Fruit fly (Drosophila melanogaster) whole organism, embryonic: ENCODE results near the gene mora.

ENCODE experiments used
- ATbp ChIP-seq: fragments of 200-800 bp; sonication (Bioruptor generic); optimal IDR thresholded peaks from 2 replicates; lab custom pipeline; 2017; ENCODE audit warnings: missing biosample characterization, mild to moderate bottlenecking, missing genetic modification characterization, missing genetic modification reagents
- Blimp-1 ChIP-seq: fragments of 200-800 bp; sonication (Bioruptor generic); optimal IDR thresholded peaks from 3 replicates; lab custom pipeline; 2018; ENCODE audit warnings: missing biosample characterization, missing genetic modification characterization, mild to moderate bottlenecking, moderate library complexity, missing genetic modification reagents
- CG10267 ChIP-seq: fragments of 200-800 bp; sonication (Bioruptor generic); optimal IDR thresholded peaks from 2 replicates; lab custom pipeline; 2018; ENCODE audit warnings: missing biosample characterization, mild to moderate bottlenecking, missing genetic modification characterization, moderate library complexity
- CG10274 ChIP-seq: fragments of 200-800 bp; sonication (Bioruptor generic); optimal IDR thresholded peaks from 3 replicates; lab custom pipeline; 2017; ENCODE audit warnings: missing biosample characterization, mild to moderate bottlenecking, missing genetic modification characterization
- CG10366 ChIP-seq: fragments of 200-800 bp; sonication (Bioruptor generic); IDR thresholded peaks from 2 replicates; pipeline ENCODE4 v1.3.6; 2022; ENCODE audit warnings: missing biosample characterization, missing genetic modification characterization
- CG10979 ChIP-seq: fragments of 200-800 bp; sonication (Bioruptor generic); optimal IDR thresholded peaks from 2 replicates; lab custom pipeline; 2018; ENCODE audit warnings: missing biosample characterization, mild to moderate bottlenecking, missing genetic modification characterization, moderate library complexity
- CG13424 ChIP-seq: fragments of 200-800 bp; sonication (Bioruptor generic); optimal IDR thresholded peaks from 2 replicates; lab custom pipeline; 2019; ENCODE audit warnings: missing biosample characterization, mild to moderate bottlenecking, missing genetic modification characterization, moderate library complexity
- CG13894 ChIP-seq: fragments of 200-800 bp; sonication (Bioruptor generic); optimal IDR thresholded peaks from 3 replicates; lab custom pipeline; 2018; ENCODE audit warnings: missing biosample characterization, mild to moderate bottlenecking, missing genetic modification characterization, moderate library complexity
- CG14667 ChIP-seq: fragments of 200-800 bp; sonication (Bioruptor generic); IDR thresholded peaks from 2 replicates; pipeline ENCODE4 v1.3.6; 2022; ENCODE audit warnings: missing biosample characterization, missing genetic modification characterization
- CG14710 ChIP-seq: fragments of 200-800 bp; sonication (Bioruptor generic); optimal IDR thresholded peaks from 3 replicates; lab custom pipeline; 2019; ENCODE audit warnings: missing biosample characterization, mild to moderate bottlenecking, missing genetic modification characterization, moderate library complexity
- CG2889 ChIP-seq: fragments of 200-800 bp; sonication (Bioruptor generic); IDR thresholded peaks from 3 replicates; pipeline ENCODE4 v1.3.6; 2022; ENCODE audit warnings: missing biosample characterization, missing genetic modification characterization
- CG34422 ChIP-seq: fragments of 200-800 bp; sonication (Bioruptor generic); IDR thresholded peaks from 3 replicates; pipeline ENCODE4 v1.3.6; 2022; ENCODE audit warnings: missing biosample characterization, missing genetic modification characterization
- CG5953 ChIP-seq: fragments of 200-800 bp; sonication (Bioruptor generic); IDR thresholded peaks from 2 replicates; pipeline ENCODE4 v1.3.6; 2022; ENCODE audit warnings: missing biosample characterization, missing genetic modification characterization
- CG8388 ChIP-seq: fragments of 200-800 bp; sonication (Bioruptor generic); optimal IDR thresholded peaks from 2 replicates; lab custom pipeline; 2019; ENCODE audit warnings: missing biosample characterization, mild to moderate bottlenecking, missing genetic modification characterization, moderate library complexity
- D ChIP-seq, 2 experiments: fragments of 200-800 bp in 1 of 2; fragments of >200 bp in 1 of 2; sonication (Bioruptor generic) in 1 of 2; optimal IDR thresholded peaks; 2 replicates in 1 of 2; 3 replicates in 1 of 2; lab custom pipeline; 2017; ENCODE audit warnings: mild to moderate bottlenecking in 1 of 2, missing biosample characterization in 1 of 2, missing genetic modification characterization in 1 of 2, missing genetic modification reagents in 1 of 2
- Drgx ChIP-seq: fragments of 200-800 bp; sonication (Bioruptor generic); IDR thresholded peaks from 2 replicates; pipeline ENCODE4 v1.3.6; 2022; ENCODE audit warnings: missing biosample characterization, missing genetic modification characterization
- Eip74EF ChIP-seq, 2 experiments: fragments of 200-800 bp in 1 of 2; fragments of >200 bp in 1 of 2; sonication (Bioruptor generic) in 1 of 2; optimal IDR thresholded peaks; 2 replicates each; lab custom pipeline; 2017 to 2019; ENCODE audit warnings: missing biosample characterization in 2 of 2, missing genetic modification characterization in 2 of 2, mild to moderate bottlenecking in 1 of 2, moderate library complexity in 1 of 2
- Fer3 ChIP-seq: fragments of 200-800 bp; sonication (Bioruptor generic); optimal IDR thresholded peaks from 2 replicates; lab custom pipeline; 2018; ENCODE audit warnings: missing biosample characterization, mild to moderate bottlenecking, missing genetic modification characterization, moderate library complexity
- HLH3B ChIP-seq: fragments of 200-800 bp; sonication (Bioruptor generic); IDR thresholded peaks from 2 replicates; pipeline ENCODE4 v1.3.6; 2022; ENCODE audit warnings: missing biosample characterization, missing genetic modification characterization
- NfI ChIP-seq: fragments of 200-800 bp; sonication (Bioruptor generic); optimal IDR thresholded peaks from 3 replicates; lab custom pipeline; 2018; ENCODE audit warnings: missing biosample characterization, mild to moderate bottlenecking, missing genetic modification characterization, moderate library complexity
- Six4 ChIP-seq: fragments of 200-800 bp; sonication (Bioruptor generic); optimal IDR thresholded peaks from 2 replicates; lab custom pipeline; 2016; ENCODE audit warnings: missing biosample characterization, missing genetic modification characterization
- Taf1 ChIP-seq: fragments of 200-800 bp; sonication (Bioruptor generic); IDR thresholded peaks from 2 replicates; pipeline ENCODE4 v1.3.6; 2022; ENCODE audit warnings: missing biosample characterization, missing genetic modification characterization
- aop ChIP-seq: fragments of 200-800 bp; sonication (Bioruptor generic); IDR thresholded peaks from 2 replicates; pipeline ENCODE4 v1.3.6; 2022; ENCODE audit warnings: missing biosample characterization, missing genetic modification characterization
- ara ChIP-seq: fragments of 200-800 bp; sonication (Bioruptor generic); IDR thresholded peaks from 2 replicates; pipeline ENCODE4 v1.3.6; 2022; ENCODE audit warnings: missing biosample characterization, missing genetic modification characterization
- bbx ChIP-seq: fragments of 200-800 bp; sonication (Bioruptor generic); IDR thresholded peaks from 2 replicates; pipeline ENCODE4 v1.3.6; 2022; ENCODE audit warnings: missing biosample characterization, missing genetic modification characterization; ENCODE audit not compliant: partially characterized antibody
- bowl ChIP-seq: fragments of 200-800 bp; sonication (Bioruptor generic); IDR thresholded peaks from 2 replicates; pipeline ENCODE4 v1.3.6; 2022; ENCODE audit warnings: missing biosample characterization, missing genetic modification characterization
- caup ChIP-seq: fragments of 200-800 bp; sonication (Bioruptor generic); optimal IDR thresholded peaks from 3 replicates; lab custom pipeline; 2017; ENCODE audit warnings: missing biosample characterization, mild to moderate bottlenecking, missing genetic modification characterization, moderate library complexity; ENCODE audit not compliant: severe bottlenecking
- chinmo ChIP-seq: fragments of 200-800 bp; sonication (Bioruptor generic); IDR thresholded peaks from 4 replicates; pipeline ENCODE4 v1.3.6; 2022; ENCODE audit warnings: missing biosample characterization, missing genetic modification characterization; ENCODE audit not compliant: partially characterized antibody
- chm ChIP-seq: fragments of 200-800 bp; sonication (Bioruptor generic); IDR thresholded peaks from 2 replicates; pipeline ENCODE4 v1.3.6; 2022; ENCODE audit warnings: missing biosample characterization, missing genetic modification characterization
- eyg ChIP-seq: fragments of 200-800 bp; sonication (Bioruptor generic); optimal IDR thresholded peaks from 3 replicates; lab custom pipeline; 2016; ENCODE audit warnings: missing biosample characterization, missing genetic modification characterization
- h ChIP-seq: fragments of >200 bp; optimal IDR thresholded peaks from 2 replicates; lab custom pipeline; 2017
- hb ChIP-seq: fragments of 200-800 bp; sonication (Bioruptor generic); IDR thresholded peaks from 3 replicates; pipeline ENCODE4 v1.3.6; 2022; ENCODE audit warnings: missing biosample characterization, missing genetic modification characterization; ENCODE audit not compliant: partially characterized antibody
- lbe ChIP-seq: fragments of 200-800 bp; sonication (Bioruptor generic); optimal IDR thresholded peaks from 2 replicates; lab custom pipeline; 2016; ENCODE audit warnings: missing biosample characterization, mild to moderate bottlenecking, missing genetic modification characterization
- luna ChIP-seq: fragments of 200-800 bp; sonication (Bioruptor generic); optimal IDR thresholded peaks from 2 replicates; lab custom pipeline; 2016; ENCODE audit warnings: missing biosample characterization, missing genetic modification characterization
- nmo ChIP-seq: fragments of 200-800 bp; sonication (Bioruptor generic); optimal IDR thresholded peaks from 2 replicates; lab custom pipeline; 2018; ENCODE audit warnings: missing biosample characterization, mild to moderate bottlenecking, missing genetic modification characterization, moderate library complexity
- nom ChIP-seq: fragments of 200-800 bp; sonication (Bioruptor generic); optimal IDR thresholded peaks from 2 replicates; lab custom pipeline; 2017; ENCODE audit warnings: missing biosample characterization, missing genetic modification characterization, mild to moderate bottlenecking, moderate library complexity, missing genetic modification reagents
- org-1 ChIP-seq: fragments of 200-800 bp; sonication (Bioruptor generic); optimal IDR thresholded peaks from 2 replicates; lab custom pipeline; 2017; ENCODE audit warnings: missing biosample characterization, missing genetic modification characterization
- otp ChIP-seq: fragments of 200-800 bp; sonication (Bioruptor generic); IDR thresholded peaks from 3 replicates; pipeline ENCODE4, ENCODE4 v1.3.6; 2022; ENCODE audit warnings: missing biosample characterization, missing genetic modification characterization
- pan ChIP-seq, 4 experiments: fragments of >200 bp in 3 of 4; fragments of 200-800 bp in 1 of 4; sonication (Bioruptor generic) in 1 of 4; optimal IDR thresholded peaks in 3 of 4; IDR thresholded peaks in 1 of 4; 2 replicates each; pipeline versions ENCODE4 v1.3.6 to Lab custom; 2017 to 2022; ENCODE audit warnings: missing biosample characterization in 2 of 4, missing genetic modification characterization in 2 of 4, mixed read lengths in 1 of 4
- prd ChIP-seq, 3 experiments: fragments of >200 bp in 2 of 3; fragments of 200-800 bp in 1 of 3; sonication (Bioruptor generic) in 1 of 3; optimal IDR thresholded peaks in 2 of 3; IDR thresholded peaks in 1 of 3; 2 replicates in 2 of 3; 3 replicates in 1 of 3; pipeline versions ENCODE4 v1.3.6 to Lab custom; 2017 to 2022; ENCODE audit warnings: missing biosample characterization in 1 of 3, missing genetic modification characterization in 1 of 3
- sens ChIP-seq: fragments of 200-800 bp; sonication (Bioruptor generic); peaks from one replicate; lab custom pipeline; 2016; ENCODE audit warnings: missing biosample characterization, missing genetic modification characterization
- sqz ChIP-seq: fragments of 200-800 bp; sonication (Bioruptor generic); optimal IDR thresholded peaks from 3 replicates; lab custom pipeline; 2018; ENCODE audit warnings: missing biosample characterization, mild to moderate bottlenecking, missing genetic modification characterization
- tap ChIP-seq: fragments of 200-800 bp; optimal IDR thresholded peaks from 3 replicates; lab custom pipeline; 2019; ENCODE audit warnings: missing biosample characterization, mild to moderate bottlenecking, missing genetic modification characterization, moderate library complexity
- tll ChIP-seq, 2 experiments: fragments of 200-800 bp in 1 of 2; fragments of >200 bp in 1 of 2; sonication (Bioruptor generic) in 1 of 2; optimal IDR thresholded peaks; 2 replicates each; lab custom pipeline; 2017 to 2019; ENCODE audit warnings: missing biosample characterization in 2 of 2, missing genetic modification characterization in 2 of 2, mild to moderate bottlenecking in 1 of 2, moderate library complexity in 1 of 2
- vvl ChIP-seq: fragments of 200-800 bp; sonication (Bioruptor generic); IDR thresholded peaks from 2 replicates; pipeline ENCODE4 v1.3.6; 2022; ENCODE audit warnings: missing biosample characterization, missing genetic modification characterization

mora gene

dm6 chr3R:24204022-24204421 is 17.9 kb downstream of the mora start (continued):
- TF ChIP-seq bbx (GFP tag; lab: Robert Waterston, UW) (no peak), Drgx (GFP tag; lab: Robert Waterston, UW) (no peak), CG34422 (GFP tag; lab: Robert Waterston, UW) (no peak), ara (GFP tag; lab: Robert Waterston, UW) (no peak), caup (GFP tag; lab: Kevin White, UChicago) (no peak), tll (GFP tag; optimal IDR thresholded peaks at IDR 0.05; lab: Kevin White, UChicago) (no peak), CG14710 (tag; lab: Kevin White, UChicago) (no peak), org-1 (no peak), prd (optimal IDR thresholded peaks at IDR 0.05; lab: Kevin White, UChicago) (no peak), prd (GFP tag; IDR thresholded peaks at IDR 0.05; lab: Robert Waterston, UW) (0 out of 3 replicates have a peak, but pooled peaks have one; percentile 16)

- TF ChIP-seq CG10366 (no peak), Blimp-1 (GFP tag; lab: Kevin White, UChicago) (peak; percentile 56), h (lab: Kevin White, UChicago) (no peak), HLH3B (GFP tag; lab: Robert Waterston, UW) (no peak), Eip74EF (GFP tag; optimal IDR thresholded peaks at IDR 0.05; lab: Kevin White, UChicago) (peak in 1 of 2 experiments; percentile 83), eyg (GFP tag; lab: Kevin White, UChicago) (no peak), CG10267 (tag; lab: Kevin White, UChicago) (no peak), sqz (GFP tag; lab: Kevin White, UChicago) (peak; percentile 67), sens (GFP tag; lab: Kevin White, UChicago) (no peak), chinmo (GFP tag; lab: Robert Waterston, UW) (peak; percentile 82; the same call in 2 of the 4 replicates), vvl (GFP tag; lab: Robert Waterston, UW) (peak; percentile 44; the same call in 1 of the 2 replicates), CG5953 (no peak), bowl (GFP tag; lab: Robert Waterston, UW) (no peak), nom (no peak)
Observed at dm6 chr3R:24205234-24205894, 19.2 kb downstream of the mora start.

dm6 chr3R:24205935-24206334 is 19.8 kb downstream of the mora start:
- TF ChIP-seq aop (GFP tag; lab: Robert Waterston, UW) (no peak), luna (GFP tag; lab: Kevin White, UChicago) (no peak), otp (GFP tag; lab: Robert Waterston, UW) (no peak), CG14667 (no peak), CG2889 (GFP tag; lab: Robert Waterston, UW) (no peak), nmo (peak; percentile 54), chm (GFP tag; lab: Robert Waterston, UW) (no peak), CG8388 (GFP tag; lab: Kevin White, UChicago) (no peak), hb (no peak), lbe (GFP tag; lab: Kevin White, UChicago) (no peak), Fer3 (no peak), CG13894 (tag; lab: Kevin White, UChicago) (no peak), NfI (no peak), D (optimal IDR thresholded peaks at IDR 0.05; lab: Kevin White, UChicago) (no peak), D (GFP tag; optimal IDR thresholded peaks at IDR 0.05; lab: Kevin White, UChicago) (no peak), Six4 (GFP tag; lab: Kevin White, UChicago) (no peak), CG13424 (tag; lab: Kevin White, UChicago) (peak; percentile 47), pan (optimal IDR thresholded peaks at IDR 0.05; lab: Kevin White, UChicago) (no peak), pan (GFP tag; optimal IDR thresholded peaks at IDR 0.05 in 1 of 2, IDR thresholded peaks at IDR 0.05 in 1 of 2) (no peak), tap (tag; lab: Kevin White, UChicago) (peak; percentile 11), ATbp (no peak), CG10274 (GFP tag; lab: Kevin White, UChicago) (no peak), Taf1 (GFP tag; lab: Robert Waterston, UW) (no peak), CG10979 (tag; lab: Kevin White, UChicago) (no peak)
